Fruit fly (Drosophila melanogaster) whole organism, prepupa: ENCODE results near the gene Ada1-1.
A peak's percentile ranks its signal among the peaks of the same experiment; 100 is the strongest.
"Not testable (repeated sequence)": the region's sequence is repeated elsewhere in the genome, so short reads cannot be mapped to it uniquely, and the experiment has no call there.

Experiments
- CG10631 ChIP-seq: fragments of 200-800 bp; sonication (Bioruptor generic); optimal IDR thresholded peaks from 2 replicates; lab custom pipeline; 2016; ENCODE audit warnings: missing biosample characterization, missing genetic modification characterization
- CG11294 ChIP-seq: fragments of 200-800 bp; sonication (Bioruptor generic); IDR thresholded peaks from 2 replicates; pipeline ENCODE4 v1.3.6; 2022; ENCODE audit warnings: missing biosample characterization, missing genetic modification characterization
- CG11902 ChIP-seq: fragments of 200-800 bp; sonication (Bioruptor generic); optimal IDR thresholded peaks from 3 replicates; lab custom pipeline; 2016; ENCODE audit warnings: missing biosample characterization, missing genetic modification characterization
- CG1621 ChIP-seq: fragments of 200-800 bp; sonication (Bioruptor generic); optimal IDR thresholded peaks from 3 replicates; lab custom pipeline; 2018; ENCODE audit warnings: missing biosample characterization, mild to moderate bottlenecking, missing genetic modification characterization
- CG3032 ChIP-seq: fragments of 200-800 bp; optimal IDR thresholded peaks from 2 replicates; lab custom pipeline; 2019; ENCODE audit warnings: missing biosample characterization, mild to moderate bottlenecking, missing genetic modification characterization, moderate library complexity
- CG31627 ChIP-seq: fragments of 200-800 bp; sonication (Bioruptor generic); optimal IDR thresholded peaks from 3 replicates; lab custom pipeline; 2016; ENCODE audit warnings: missing biosample characterization, missing genetic modification characterization
- CG3919 ChIP-seq: fragments of 200-800 bp; sonication (Bioruptor generic); optimal IDR thresholded peaks from 3 replicates; lab custom pipeline; 2016; ENCODE audit warnings: missing biosample characterization, missing genetic modification characterization
- CG6792 ChIP-seq: fragments of 200-800 bp; sonication (Bioruptor generic); optimal IDR thresholded peaks from 3 replicates; lab custom pipeline; 2016; ENCODE audit warnings: missing biosample characterization, missing genetic modification characterization
- CG6808 ChIP-seq: fragments of 200-800 bp; sonication (Bioruptor generic); optimal IDR thresholded peaks from 3 replicates; lab custom pipeline; 2017; ENCODE audit warnings: missing biosample characterization, missing genetic modification characterization, mild to moderate bottlenecking, moderate library complexity, missing genetic modification reagents
- CG6854 ChIP-seq: fragments of 200-800 bp; sonication (Bioruptor generic); optimal IDR thresholded peaks from 2 replicates; lab custom pipeline; 2017; ENCODE audit warnings: missing biosample characterization, mild to moderate bottlenecking, missing genetic modification characterization
- CG8119 ChIP-seq: fragments of 200-800 bp; sonication (Bioruptor generic); IDR thresholded peaks from 3 replicates; pipeline ENCODE4 v1.3.6; 2022; ENCODE audit warnings: missing biosample characterization, missing genetic modification characterization
- CG8319 ChIP-seq: fragments of 200-800 bp; sonication (Bioruptor generic); optimal IDR thresholded peaks from 3 replicates; lab custom pipeline; 2016; ENCODE audit warnings: missing biosample characterization, missing genetic modification characterization
- CG8632 ChIP-seq: fragments of 200-800 bp; sonication (Bioruptor generic); optimal IDR thresholded peaks from 3 replicates; lab custom pipeline; 2016; ENCODE audit warnings: missing biosample characterization, missing genetic modification characterization
- CG9139 ChIP-seq: fragments of 200-800 bp; sonication (Bioruptor generic); optimal IDR thresholded peaks from 3 replicates; lab custom pipeline; 2017; ENCODE audit warnings: missing biosample characterization, mild to moderate bottlenecking, missing genetic modification characterization
- Eip93F ChIP-seq: fragments of 200-800 bp; sonication (Bioruptor generic); optimal IDR thresholded peaks from 2 replicates; lab custom pipeline; 2016; ENCODE audit warnings: missing biosample characterization, mild to moderate bottlenecking, missing genetic modification characterization
- Hr38 ChIP-seq: sonication (Bioruptor generic); optimal IDR thresholded peaks from 2 replicates; lab custom pipeline; 2016; ENCODE audit warnings: missing biosample characterization, missing genetic modification characterization
- Hr39 ChIP-seq: fragments of 200-800 bp; sonication (Bioruptor generic); optimal IDR thresholded peaks from 2 replicates; lab custom pipeline; 2016; ENCODE audit warnings: missing biosample characterization, missing genetic modification characterization
- Lpt ChIP-seq: fragments of 200-800 bp; sonication (Bioruptor generic); optimal IDR thresholded peaks from 3 replicates; lab custom pipeline; 2016; ENCODE audit warnings: missing biosample characterization, missing genetic modification characterization
- Met ChIP-seq: fragments of 200-800 bp; sonication (Bioruptor generic); optimal IDR thresholded peaks from 3 replicates; lab custom pipeline; 2016; ENCODE audit warnings: missing biosample characterization, missing genetic modification characterization
- Smox ChIP-seq: fragments of 200-800 bp; sonication (Bioruptor generic); optimal IDR thresholded peaks from 3 replicates; lab custom pipeline; 2016; ENCODE audit warnings: missing biosample characterization, missing genetic modification characterization
- Sox102F ChIP-seq: fragments of 200-800 bp; sonication (Bioruptor generic); optimal IDR thresholded peaks from 2 replicates; lab custom pipeline; 2016; ENCODE audit warnings: missing biosample characterization, mild to moderate bottlenecking, missing genetic modification characterization
- Sox14 ChIP-seq: fragments of 200-800 bp; sonication (Bioruptor generic); optimal IDR thresholded peaks from 3 replicates; lab custom pipeline; 2016; ENCODE audit warnings: missing biosample characterization, missing genetic modification characterization
- Sox15 ChIP-seq: fragments of 200-800 bp; sonication (Bioruptor generic); optimal IDR thresholded peaks from 3 replicates; lab custom pipeline; 2016; ENCODE audit warnings: missing biosample characterization, missing genetic modification characterization
- acj6 ChIP-seq: fragments of 200-800 bp; sonication (Bioruptor generic); optimal IDR thresholded peaks from 3 replicates; lab custom pipeline; 2016; ENCODE audit warnings: missing biosample characterization, missing genetic modification characterization
- dsx ChIP-seq: fragments of 200-800 bp; optimal IDR thresholded peaks from 3 replicates; lab custom pipeline; 2019; ENCODE audit warnings: missing biosample characterization, mild to moderate bottlenecking, missing genetic modification characterization, moderate library complexity; ENCODE audit not compliant: poor library complexity, severe bottlenecking
- esn ChIP-seq: fragments of 200-800 bp; sonication (Bioruptor generic); optimal IDR thresholded peaks from 2 replicates; lab custom pipeline; 2016; ENCODE audit warnings: missing biosample characterization, mild to moderate bottlenecking, missing genetic modification characterization, moderate library complexity
- fd59A ChIP-seq: fragments of 200-800 bp; sonication (Bioruptor generic); optimal IDR thresholded peaks from 2 replicates; lab custom pipeline; 2017; ENCODE audit warnings: missing biosample characterization, mild to moderate bottlenecking, missing genetic modification characterization, missing genetic modification reagents
- fd85E ChIP-seq: fragments of 200-800 bp; sonication (Bioruptor generic); optimal IDR thresholded peaks from 3 replicates; lab custom pipeline; 2016; ENCODE audit warnings: missing biosample characterization, missing genetic modification characterization
- fkh ChIP-seq: fragments of 200-800 bp; sonication (Bioruptor generic); optimal IDR thresholded peaks from 3 replicates; lab custom pipeline; 2017; ENCODE audit warnings: missing biosample characterization, mild to moderate bottlenecking, missing genetic modification characterization, moderate library complexity
- lz ChIP-seq: fragments of 200-800 bp; sonication (Bioruptor generic); optimal IDR thresholded peaks from 3 replicates; lab custom pipeline; 2016; ENCODE audit warnings: missing biosample characterization, missing genetic modification characterization
- svp ChIP-seq: fragments of 200-800 bp; sonication (Bioruptor generic); peaks from one replicate; lab custom pipeline; 2016; ENCODE audit warnings: missing biosample characterization, missing genetic modification characterization
- topi ChIP-seq: fragments of 200-800 bp; sonication (Bioruptor generic); optimal IDR thresholded peaks from 3 replicates; lab custom pipeline; 2016; ENCODE audit warnings: missing biosample characterization, missing genetic modification characterization
- vri ChIP-seq: fragments of 200-800 bp; sonication (Bioruptor generic); optimal IDR thresholded peaks from 3 replicates; lab custom pipeline; 2016; ENCODE audit warnings: missing biosample characterization, mild to moderate bottlenecking, missing genetic modification characterization

The Ada1-1 gene

dm6 chr2L:11990458-11991065, 6.0 kb upstream of the Ada1-1 start, which contains the start of gene escl:
TSS of gene escl (plus strand) at chr2L:11990927.
- peak; percentile 3 for TF ChIP-seq esn (GFP tag; lab: Kevin White, UChicago)
- no peak for TF ChIP-seq CG31627 (GFP tag; lab: Kevin White, UChicago)
- TF ChIP-seq Hr38 (GFP tag; lab: Kevin White, UChicago) = no peak
- TF ChIP-seq CG6792 = no peak
- peak; percentile 78 for TF ChIP-seq fkh (GFP tag; lab: Kevin White, UChicago)
- no peak for TF ChIP-seq CG3032 (tag; lab: Kevin White, UChicago)
- TF ChIP-seq Sox14 (GFP tag; lab: Kevin White, UChicago) = peak; percentile 66
- no peak for TF ChIP-seq CG9139 (GFP tag; lab: Kevin White, UChicago)
- no peak for TF ChIP-seq CG8632 (GFP tag; lab: Kevin White, UChicago)
- TF ChIP-seq CG1621 (tag; lab: Kevin White, UChicago) = peak; percentile 18
- peak; percentile 5 for TF ChIP-seq dsx (GFP tag; lab: Kevin White, UChicago)
- TF ChIP-seq, all 60 proteins: peak for 5

dm6 chr2L:11992602-11993001, 4.0 kb upstream of the Ada1-1 start, which contains the start of gene Ada1-2:
TSS of gene Ada1-2 (plus strand) at chr2L:11992902.
- not testable (repeated sequence) for TF ChIP-seq Hr38 (GFP tag; lab: Kevin White, UChicago); CG6854; CG11902 (GFP tag; lab: Kevin White, UChicago)

dm6 chr2L:11995332-11995790, 1.2 kb upstream of the Ada1-1 start, which contains the start of the genes CG18789 and Qtzl:
TSS of gene CG18789 (minus strand) at chr2L:11995432.
TSS of gene Qtzl (plus strand) at chr2L:11995740.
- TF ChIP-seq CG1621 (tag; lab: Kevin White, UChicago); CG11294; Sox15 (GFP tag; lab: Kevin White, UChicago): not testable (repeated sequence)

- not testable (repeated sequence) for TF ChIP-seq Eip93F (GFP tag; lab: Kevin White, UChicago); CG8119; Met
These were observed 2.7 kb downstream of the Ada1-1 start, which contains the start of the genes CG18787 and Nfs1 for dm6 chr2L:11999240-11999704. TSS of gene CG18787 (minus strand) at chr2L:11999340. TSS of gene Nfs1 (plus strand) at chr2L:11999654.

dm6 chr2L:12001132-12001531, 4.5 kb downstream of the Ada1-1 start:
- TF ChIP-seq svp (GFP tag; lab: Kevin White, UChicago) = peak; percentile 55
- TF ChIP-seq Hr38 (GFP tag; lab: Kevin White, UChicago) = no peak

- TF ChIP-seq CG6808 (GFP tag; lab: Kevin White, UChicago) (no peak), svp (GFP tag; lab: Kevin White, UChicago) (peak; percentile 92)
These were observed 5.4 kb downstream of the Ada1-1 start, which contains the start of gene Hacd1 for dm6 chr2L:12002051-12002450. TSS of gene Hacd1 (minus strand) at chr2L:12002266.

- TF ChIP-seq vri (GFP tag; lab: Kevin White, UChicago) (no peak), CG3032 (tag; lab: Kevin White, UChicago) (peak; percentile 16), Sox14 (GFP tag; lab: Kevin White, UChicago) (peak; percentile 42), fd85E (GFP tag; lab: Kevin White, UChicago) (no peak), CG8319 (GFP tag; lab: Kevin White, UChicago) (no peak), CG6808 (GFP tag; lab: Kevin White, UChicago) (no peak), CG8632 (GFP tag; lab: Kevin White, UChicago) (peak; percentile 28), acj6 (peak; percentile 56), CG10631 (GFP tag; lab: Kevin White, UChicago) (peak; percentile 31), Sox102F (GFP tag; lab: Kevin White, UChicago) (peak; percentile 7), Smox (GFP tag; lab: Kevin White, UChicago) (peak; percentile 12), Hr39 (GFP tag; lab: Kevin White, UChicago) (peak; percentile 43), svp (GFP tag; lab: Kevin White, UChicago) (peak; percentile 88), Lpt (no peak), lz (GFP tag; lab: Kevin White, UChicago) (no peak), fkh (GFP tag; lab: Kevin White, UChicago) (no peak), esn (GFP tag; lab: Kevin White, UChicago) (peak; percentile 48), fd59A (GFP tag; lab: Kevin White, UChicago) (no peak), topi (peak; percentile 7), Eip93F (GFP tag; lab: Kevin White, UChicago) (no peak), CG3919 (peak; percentile 63), CG11294 (no peak), Sox15 (GFP tag; lab: Kevin White, UChicago) (no peak)
These were observed 6.5 kb downstream of the Ada1-1 start for dm6 chr2L:12002922-12003791.
